Fruit fly (Drosophila melanogaster) Kc167 (cell line): ENCODE measurements around the gene smog.

Experiments
- Myc ChIP-seq: fragments of >200 bp; optimal IDR thresholded peaks from 2 replicates; lab custom pipeline; 2017; ENCODE audit warnings: missing external identifiers
- Sin3A ChIP-seq: fragments of >200 bp; optimal IDR thresholded peaks from 2 replicates; lab custom pipeline; 2018; ENCODE audit warnings: missing external identifiers
- h ChIP-seq: fragments of >200 bp; optimal IDR thresholded peaks from 3 replicates; lab custom pipeline; 2018; ENCODE audit warnings: missing external identifiers
- psq ChIP-seq: fragments of >200 bp; optimal IDR thresholded peaks from 2 replicates; lab custom pipeline; 2017; ENCODE audit warnings: missing external identifiers
- ttk ChIP-seq: sonication (Bioruptor generic); optimal IDR thresholded peaks from 2 replicates; lab custom pipeline; 2017; ENCODE audit warnings: missing external identifiers

DNA sequence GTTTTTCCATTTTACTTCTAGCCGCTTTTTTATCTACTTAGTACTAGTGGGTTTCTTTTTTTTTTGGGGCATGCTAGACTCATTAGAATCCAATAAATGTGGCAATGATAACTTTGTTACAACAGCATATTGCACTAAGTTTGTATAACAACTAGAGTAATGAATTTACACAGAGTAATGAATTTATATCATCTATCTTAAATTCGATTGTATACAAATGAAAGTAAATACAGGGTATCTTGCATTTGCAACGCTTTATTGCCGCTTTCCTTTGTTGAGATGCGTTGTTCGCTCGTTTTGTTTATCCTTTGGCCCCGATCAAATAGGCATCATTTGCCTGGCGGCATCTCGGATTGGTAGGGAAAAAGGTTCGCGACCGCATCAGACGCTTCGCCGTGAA, 2.2 kb downstream of the smog start:
- TF ChIP-seq h (no peak), psq (no peak), Myc (lab: Kevin White, UChicago) (no peak), ttk (lab: Kevin White, UChicago) (no peak), Sin3A (lab: Kevin White, UChicago) (no peak)
